Fruit fly (Drosophila melanogaster): ENCODE measurements around the gene Cyp4ac1.

dm6 chr2L:5314630-5315159 is 50.9 kb downstream of the Cyp4ac1 start, which contains the start of gene CG14024:
- TF ChIP-seq psq (GFP tag; optimal IDR thresholded peaks at IDR 0.05) (no peak), Sp1 (GFP tag; optimal IDR thresholded peaks at IDR 0.05) (no peak), usp (GFP tag; optimal IDR thresholded peaks at IDR 0.05) (no peak), Abd-B (GFP tag; optimal IDR thresholded peaks at IDR 0.05) (no peak), fru (GFP tag; optimal IDR thresholded peaks at IDR 0.05) (no peak)
